Fruit fly (Drosophila melanogaster) whole organism, embryonic: ENCODE data around the gene Rtc1.

Experiments used
- BtbVII ChIP-seq: fragments of 200-800 bp; sonication (Bioruptor generic); optimal IDR thresholded peaks from 3 replicates; lab custom pipeline; 2017; ENCODE audit warnings: missing biosample characterization, mild to moderate bottlenecking, missing genetic modification characterization
- CG11560 ChIP-seq: fragments of 200-800 bp; sonication (Bioruptor generic); IDR thresholded peaks from 3 replicates; pipeline ENCODE4 v1.3.6; 2022; ENCODE audit warnings: missing biosample characterization, missing genetic modification characterization
- CG12104 ChIP-seq: fragments of 200-800 bp; sonication (Bioruptor generic); optimal IDR thresholded peaks from 3 replicates; lab custom pipeline; 2016; ENCODE audit warnings: missing biosample characterization, missing genetic modification characterization
- CG1233 ChIP-seq: fragments of 200-800 bp; sonication (Bioruptor generic); optimal IDR thresholded peaks from 4 replicates; lab custom pipeline; 2018; ENCODE audit warnings: missing biosample characterization, mild to moderate bottlenecking, missing genetic modification characterization
- CG1647 ChIP-seq: fragments of 200-800 bp; sonication (Bioruptor generic); optimal IDR thresholded peaks from 3 replicates; lab custom pipeline; 2016; ENCODE audit warnings: missing biosample characterization, missing genetic modification characterization
- CG16779 ChIP-seq: fragments of 200-800 bp; sonication (Bioruptor generic); IDR thresholded peaks from 2 replicates; pipeline ENCODE4 v1.3.6; 2022; ENCODE audit warnings: missing biosample characterization, missing genetic modification characterization
- CG17612 ChIP-seq: fragments of 200-800 bp; sonication (Bioruptor generic); IDR thresholded peaks from 2 replicates; pipeline ENCODE4 v1.3.6; 2022; ENCODE audit warnings: missing biosample characterization, missing genetic modification characterization
- CG1792 ChIP-seq: fragments of 200-800 bp; sonication (Bioruptor generic); optimal IDR thresholded peaks from 2 replicates; lab custom pipeline; 2016; ENCODE audit warnings: missing biosample characterization, missing genetic modification characterization
- CG18476 ChIP-seq: fragments of 200-800 bp; sonication (Bioruptor generic); optimal IDR thresholded peaks from 2 replicates; lab custom pipeline; 2016; ENCODE audit warnings: missing biosample characterization, mild to moderate bottlenecking, missing genetic modification characterization
- CG2199 ChIP-seq: fragments of 200-800 bp; sonication (Bioruptor generic); IDR thresholded peaks from 3 replicates; pipeline ENCODE4 v1.3.6; 2022; ENCODE audit warnings: missing biosample characterization, missing genetic modification characterization
- CG2678 ChIP-seq: fragments of 200-800 bp; sonication (Bioruptor generic); optimal IDR thresholded peaks from 3 replicates; lab custom pipeline; 2019; ENCODE audit warnings: missing biosample characterization, mild to moderate bottlenecking, missing genetic modification characterization, moderate library complexity
- CG2712 ChIP-seq: fragments of 200-800 bp; optimal IDR thresholded peaks from 3 replicates; lab custom pipeline; 2019; ENCODE audit warnings: missing biosample characterization, mild to moderate bottlenecking, missing genetic modification characterization, moderate library complexity
- CG2875 ChIP-seq: fragments of 200-800 bp; sonication (Bioruptor generic); optimal IDR thresholded peaks from 2 replicates; lab custom pipeline; 2017; ENCODE audit warnings: missing biosample characterization, mild to moderate bottlenecking, missing genetic modification characterization, missing genetic modification reagents
- CG31388 ChIP-seq: fragments of 200-800 bp; sonication (Bioruptor generic); optimal IDR thresholded peaks from 2 replicates; lab custom pipeline; 2016; ENCODE audit warnings: missing biosample characterization, missing genetic modification characterization
- CG34224 ChIP-seq: fragments of 200-800 bp; sonication (Bioruptor generic); IDR thresholded peaks from 3 replicates; pipeline ENCODE4 v1.3.6; 2022; ENCODE audit warnings: missing biosample characterization, missing genetic modification characterization; ENCODE audit not compliant: partially characterized antibody
- CG4328 ChIP-seq: fragments of 200-800 bp; sonication (Bioruptor generic); optimal IDR thresholded peaks from 3 replicates; lab custom pipeline; 2017; ENCODE audit warnings: missing biosample characterization, missing genetic modification reagents, missing genetic modification characterization
- CG4360 ChIP-seq: fragments of 200-800 bp; sonication (Bioruptor generic); IDR thresholded peaks from 2 replicates; pipeline ENCODE4 v1.3.6; 2022; ENCODE audit warnings: missing biosample characterization, missing genetic modification characterization
- CG4424 ChIP-seq: fragments of 200-800 bp; sonication (Bioruptor generic); optimal IDR thresholded peaks from 3 replicates; lab custom pipeline; 2016; ENCODE audit warnings: missing biosample characterization, missing genetic modification characterization
- CG7556 ChIP-seq: fragments of 200-800 bp; sonication (Bioruptor generic); optimal IDR thresholded peaks from 2 replicates; lab custom pipeline; 2017; ENCODE audit warnings: missing biosample characterization, mild to moderate bottlenecking, missing genetic modification characterization
- CG8388 ChIP-seq: fragments of 200-800 bp; sonication (Bioruptor generic); optimal IDR thresholded peaks from 2 replicates; lab custom pipeline; 2019; ENCODE audit warnings: missing biosample characterization, mild to moderate bottlenecking, missing genetic modification characterization, moderate library complexity
- CG8944 ChIP-seq: fragments of 200-800 bp; sonication (Bioruptor generic); optimal IDR thresholded peaks from 3 replicates; lab custom pipeline; 2016; ENCODE audit warnings: missing biosample characterization, missing genetic modification characterization
- CG9797 ChIP-seq: fragments of 200-800 bp; sonication (Bioruptor generic); optimal IDR thresholded peaks from 3 replicates; lab custom pipeline; 2018; ENCODE audit warnings: missing biosample characterization, mild to moderate bottlenecking, missing genetic modification characterization
- Doc2 ChIP-seq: fragments of 200-800 bp; sonication (Bioruptor generic); IDR thresholded peaks from 2 replicates; pipeline ENCODE4 v1.3.6; 2022; ENCODE audit warnings: missing biosample characterization, missing genetic modification characterization
- Fer3 ChIP-seq: fragments of 200-800 bp; sonication (Bioruptor generic); optimal IDR thresholded peaks from 2 replicates; lab custom pipeline; 2018; ENCODE audit warnings: missing biosample characterization, mild to moderate bottlenecking, missing genetic modification characterization, moderate library complexity
- HmgD ChIP-seq: fragments of 200-800 bp; sonication (Bioruptor generic); optimal IDR thresholded peaks from 3 replicates; lab custom pipeline; 2016; ENCODE audit warnings: missing biosample characterization, missing genetic modification characterization
- Hsf ChIP-seq: fragments of 200-800 bp; sonication (Bioruptor generic); optimal IDR thresholded peaks from 3 replicates; lab custom pipeline; 2016; ENCODE audit warnings: missing biosample characterization, missing genetic modification characterization
- Jarid2 ChIP-seq: fragments of 200-800 bp; sonication (Bioruptor generic); optimal IDR thresholded peaks from 3 replicates; lab custom pipeline; 2017; ENCODE audit warnings: mild to moderate bottlenecking, missing biosample characterization, missing genetic modification reagents, missing genetic modification characterization
- Oaz ChIP-seq: fragments of 200-800 bp; sonication (Bioruptor generic); IDR thresholded peaks from 2 replicates; pipeline ENCODE4 v1.3.6; 2022; ENCODE audit warnings: missing biosample characterization, missing genetic modification characterization
- Sin3A ChIP-seq: fragments of >200 bp; optimal IDR thresholded peaks from 2 replicates; lab custom pipeline; 2018
- ato ChIP-seq: fragments of 200-800 bp; sonication (Bioruptor generic); IDR thresholded peaks from 2 replicates; pipeline ENCODE4 v1.3.6; 2022; ENCODE audit warnings: missing biosample characterization, missing genetic modification characterization; ENCODE audit not compliant: partially characterized antibody
- bcd ChIP-seq: fragments of 200-800 bp; sonication (Bioruptor generic); optimal IDR thresholded peaks from 2 replicates; lab custom pipeline; 2017; ENCODE audit warnings: missing biosample characterization, mild to moderate bottlenecking, missing genetic modification characterization
- br ChIP-seq: fragments of >200 bp; optimal IDR thresholded peaks from 2 replicates; lab custom pipeline; 2017
- chm ChIP-seq: fragments of 200-800 bp; sonication (Bioruptor generic); IDR thresholded peaks from 2 replicates; pipeline ENCODE4 v1.3.6; 2022; ENCODE audit warnings: missing biosample characterization, missing genetic modification characterization
- crc ChIP-seq: fragments of 200-800 bp; sonication (Bioruptor generic); optimal IDR thresholded peaks from 2 replicates; lab custom pipeline; 2016; ENCODE audit warnings: missing biosample characterization, missing genetic modification characterization
- crol ChIP-seq: fragments of 200-800 bp; sonication (Bioruptor generic); IDR thresholded peaks from 2 replicates; pipeline ENCODE4 v1.3.6; 2022; ENCODE audit warnings: missing biosample characterization, missing genetic modification characterization
- eve ChIP-seq, 2 experiments: fragments of >200 bp; optimal IDR thresholded peaks; 2 replicates each; lab custom pipeline; 2017; ENCODE audit warnings: missing biosample characterization in 2 of 2, missing genetic modification characterization in 2 of 2
- eyg ChIP-seq: fragments of 200-800 bp; sonication (Bioruptor generic); optimal IDR thresholded peaks from 3 replicates; lab custom pipeline; 2016; ENCODE audit warnings: missing biosample characterization, missing genetic modification characterization
- grau ChIP-seq: fragments of 200-800 bp; optimal IDR thresholded peaks from 3 replicates; lab custom pipeline; 2019; ENCODE audit warnings: missing biosample characterization, mild to moderate bottlenecking, missing genetic modification characterization, moderate library complexity
- grn ChIP-seq: fragments of 200-800 bp; sonication (Bioruptor generic); optimal IDR thresholded peaks from 3 replicates; lab custom pipeline; 2017; ENCODE audit warnings: missing biosample characterization, missing genetic modification characterization
- gro ChIP-seq: fragments of 200-800 bp; sonication (Bioruptor generic); optimal IDR thresholded peaks from 2 replicates; lab custom pipeline; 2016; ENCODE audit warnings: missing biosample characterization, missing genetic modification characterization
- jing ChIP-seq: fragments of 200-800 bp; sonication (Bioruptor generic); optimal IDR thresholded peaks from 2 replicates; lab custom pipeline; 2018; ENCODE audit warnings: missing biosample characterization, mild to moderate bottlenecking, missing genetic modification characterization
- kay ChIP-seq: fragments of 200-800 bp; sonication (Bioruptor generic); optimal IDR thresholded peaks from 2 replicates; lab custom pipeline; 2016; ENCODE audit warnings: missing biosample characterization, missing genetic modification characterization
- lov ChIP-seq, 2 experiments: fragments of 200-800 bp in 1 of 2; fragments of >200 bp in 1 of 2; sonication (Bioruptor generic) in 1 of 2; IDR thresholded peaks in 1 of 2; optimal IDR thresholded peaks in 1 of 2; 2 replicates in 1 of 2; 3 replicates in 1 of 2; pipeline versions ENCODE4 v1.3.6 to Lab custom; 2017 to 2022; ENCODE audit warnings: missing biosample characterization in 1 of 2, missing genetic modification characterization in 1 of 2
- luna ChIP-seq: fragments of 200-800 bp; sonication (Bioruptor generic); optimal IDR thresholded peaks from 2 replicates; lab custom pipeline; 2016; ENCODE audit warnings: missing biosample characterization, missing genetic modification characterization
- onecut ChIP-seq: fragments of 200-800 bp; sonication (Bioruptor generic); IDR thresholded peaks from 2 replicates; pipeline ENCODE4 v1.3.6; 2022; ENCODE audit warnings: missing biosample characterization, missing genetic modification characterization
- pho ChIP-seq: fragments of 200-800 bp; sonication (Bioruptor generic); optimal IDR thresholded peaks from 2 replicates; lab custom pipeline; 2016; ENCODE audit warnings: missing biosample characterization, missing genetic modification characterization
- pros ChIP-seq: fragments of 200-800 bp; sonication (Bioruptor generic); optimal IDR thresholded peaks from 3 replicates; lab custom pipeline; 2019; ENCODE audit warnings: missing biosample characterization, mild to moderate bottlenecking, missing genetic modification characterization, moderate library complexity
- salm ChIP-seq: fragments of 200-800 bp; sonication (Bioruptor generic); optimal IDR thresholded peaks from 2 replicates; lab custom pipeline; 2018; ENCODE audit warnings: missing biosample characterization, mild to moderate bottlenecking, missing genetic modification characterization
- sima ChIP-seq: fragments of 200-800 bp; sonication (Bioruptor generic); optimal IDR thresholded peaks from 2 replicates; lab custom pipeline; 2016; ENCODE audit warnings: missing biosample characterization, missing genetic modification characterization
- wdn ChIP-seq: fragments of 200-800 bp; sonication (Bioruptor generic); IDR thresholded peaks from 2 replicates; pipeline ENCODE4 v1.3.6; 2022; ENCODE audit warnings: missing biosample characterization, missing genetic modification characterization
- wor ChIP-seq: fragments of 200-800 bp; sonication (Bioruptor generic); IDR thresholded peaks from 2 replicates; pipeline ENCODE4 v1.3.6; 2022; ENCODE audit warnings: missing biosample characterization, missing genetic modification characterization
- z ChIP-seq: fragments of 200-800 bp; sonication (Bioruptor generic); IDR thresholded peaks from 3 replicates; pipeline ENCODE4 v1.3.6; 2022; ENCODE audit warnings: missing biosample characterization, missing genetic modification characterization

The Rtc1 gene

DNA sequence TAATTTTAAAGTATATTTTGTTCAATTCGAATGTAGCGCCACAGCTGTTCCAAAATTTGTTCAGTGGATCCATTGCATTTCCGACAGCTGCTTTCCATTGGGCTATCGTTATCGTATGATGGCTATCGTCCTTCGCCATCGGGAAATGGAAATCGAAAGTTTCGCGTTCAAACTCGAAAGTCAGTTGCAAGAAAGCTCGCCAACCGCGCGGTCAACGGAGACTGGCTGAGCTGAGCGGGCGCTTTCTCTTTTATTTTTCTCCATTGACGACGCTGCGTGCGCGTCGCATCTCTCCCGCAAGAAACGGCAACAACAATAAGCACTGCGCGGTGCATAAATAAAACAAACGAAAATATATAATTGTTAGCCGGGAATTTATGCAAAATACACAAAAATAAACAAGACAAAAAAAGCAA is 26.6 kb downstream of the Rtc1 start, which contains the start of gene inaE (continued):
- TF ChIP-seq pros (no peak), CG2199 (no peak), gro (GFP tag; lab: Kevin White, UChicago) (peak; percentile 38), BtbVII (peak; percentile 43), kay (GFP tag; lab: Kevin White, UChicago) (no peak), CG1647 (GFP tag; lab: Kevin White, UChicago) (no peak), CG16779 (no peak), eve (GFP tag; optimal IDR thresholded peaks at IDR 0.05; lab: Kevin White, UChicago) (no peak), Jarid2 (GFP tag; lab: Kevin White, UChicago) (peak; percentile 86), CG4424 (GFP tag; lab: Kevin White, UChicago) (no peak), CG31388 (GFP tag; lab: Kevin White, UChicago) (no peak), Oaz (GFP tag; lab: Robert Waterston, UW) (no peak), CG4328 (GFP tag; lab: Kevin White, UChicago) (no peak), ato (GFP tag; lab: Robert Waterston, UW) (peak; percentile 53), grn (GFP tag; lab: Kevin White, UChicago) (peak; percentile 14), wdn (no peak), z (GFP tag; lab: Robert Waterston, UW) (no peak), crc (GFP tag; lab: Kevin White, UChicago) (no peak), Hsf (GFP tag; lab: Kevin White, UChicago) (no peak), CG34224 (peak; percentile 32; the same call in 1 of the 3 replicates), CG2875 (GFP tag; lab: Kevin White, UChicago) (no peak), CG7556 (GFP tag; lab: Kevin White, UChicago) (no peak), CG2712 (peak; percentile 33), br (lab: Kevin White, UChicago) (no peak), sima (no peak), Sin3A (lab: Kevin White, UChicago) (peak; percentile 0), CG12104 (no peak), salm (no peak), wor (GFP tag; lab: Robert Waterston, UW) (no peak), CG9797 (peak; percentile 18), Fer3 (tag; lab: Kevin White, UChicago) (no peak), eyg (GFP tag; lab: Kevin White, UChicago) (no peak), grau (tag; lab: Kevin White, UChicago) (peak; percentile 6), jing (GFP tag; lab: Kevin White, UChicago) (no peak), pho (GFP tag; lab: Kevin White, UChicago) (no peak), CG11560 (tag; lab: Robert Waterston, UW) (no peak), Doc2 (no peak), lov (optimal IDR thresholded peaks at IDR 0.05; lab: Kevin White, UChicago) (no peak), lov (GFP tag; IDR thresholded peaks at IDR 0.05; lab: Robert Waterston, UW) (no peak), CG17612 (GFP tag; lab: Robert Waterston, UW) (no peak), CG18476 (GFP tag; lab: Kevin White, UChicago) (no peak), CG8944 (GFP tag; lab: Kevin White, UChicago) (no peak), chm (GFP tag; lab: Robert Waterston, UW) (0 out of 2 replicates have a peak, but pooled peaks have one; percentile 37), CG4360 (peak; percentile 38; the same call in 1 of the 2 replicates), CG2678 (tag; lab: Kevin White, UChicago) (peak; percentile 11), HmgD (GFP tag; lab: Kevin White, UChicago) (no peak), onecut (GFP tag; lab: Robert Waterston, UW) (peak; percentile 13; the same call in 1 of the 2 replicates), CG8388 (no peak), bcd (GFP tag; lab: Kevin White, UChicago) (no peak), crol (GFP tag; lab: Robert Waterston, UW) (no peak; the same call in 1 of the 2 replicates), CG1233 (GFP tag; lab: Kevin White, UChicago) (peak; percentile 20), CG1792 (GFP tag; lab: Kevin White, UChicago) (no peak), luna (GFP tag; lab: Kevin White, UChicago) (no peak)
